Fruit fly (Drosophila melanogaster): Measurements from ENCODE around the gene CG8750.

Gene CG8750

dm6 chr3L:13862403-13862802 is 19.6 kb upstream of the CG8750 start (continued):
- TF ChIP-seq CG1832 (GFP tag; optimal IDR thresholded peaks at IDR 0.05) (peak; percentile 31), sob (GFP tag; IDR thresholded peaks at IDR 0.05) (peak; percentile 97), Usf (GFP tag; optimal IDR thresholded peaks at IDR 0.05) (peak; percentile 64), ranshi (GFP tag; IDR thresholded peaks at IDR 0.05) (peak; percentile 74), CG2202 (tag; optimal IDR thresholded peaks at IDR 0.05) (no peak), CG3407 (GFP tag; optimal IDR thresholded peaks at IDR 0.05) (peak; percentile 54), CG9876 (GFP tag; optimal IDR thresholded peaks at IDR 0.05) (peak; percentile 72), CG8281 (tag; optimal IDR thresholded peaks at IDR 0.05) (peak; percentile 61), CoRest (tag; optimal IDR thresholded peaks at IDR 0.05) (peak; percentile 84), Atf6 (GFP tag; IDR thresholded peaks at IDR 0.05) (peak; percentile 91), GATAe (GFP tag; conservative IDR thresholded peaks at IDR 0.05) (peak; percentile 93), H2.0 (GFP tag; IDR thresholded peaks at IDR 0.05) (peak; percentile 95), toy (GFP tag; IDR thresholded peaks at IDR 0.05) (peak; percentile 83; the same call in 1 of the 2 replicates), CG4820 (GFP tag; optimal IDR thresholded peaks at IDR 0.05) (no peak), Hey (tag; optimal IDR thresholded peaks at IDR 0.05) (peak; percentile 80), Camta (GFP tag; optimal IDR thresholded peaks at IDR 0.05) (peak; percentile 76), fd64A (GFP tag; optimal IDR thresholded peaks at IDR 0.05) (peak; percentile 11), Bteb2 (GFP tag; optimal IDR thresholded peaks at IDR 0.05) (peak; percentile 67), CG2116 (GFP tag; optimal IDR thresholded peaks at IDR 0.05) (no peak), ken (GFP tag; IDR thresholded peaks at IDR 0.05) (peak; percentile 97), CG12299 (tag; optimal IDR thresholded peaks at IDR 0.05) (peak; percentile 58), BtbVII (GFP tag; optimal IDR thresholded peaks at IDR 0.05) (no peak), CG8089 (GFP tag; optimal IDR thresholded peaks at IDR 0.05) (peak; percentile 76), CG33213 (GFP tag; optimal IDR thresholded peaks at IDR 0.05) (no peak), wdn (GFP tag; IDR thresholded peaks at IDR 0.05) (peak; percentile 92), CG10543 (GFP tag; optimal IDR thresholded peaks at IDR 0.05) (no peak), Poxn (GFP tag; IDR thresholded peaks at IDR 0.05) (peak; percentile 69; the same call in 1 of the 2 replicates), CG2199 (GFP tag; IDR thresholded peaks at IDR 0.05) (no peak), trh (GFP tag; optimal IDR thresholded peaks at IDR 0.05) (peak; percentile 47), Trl (optimal IDR thresholded peaks at IDR 0.05) (no peak), Trl (GFP tag; optimal IDR thresholded peaks at IDR 0.05) (peak; percentile 82), CG12769 (tag; optimal IDR thresholded peaks at IDR 0.05) (peak; percentile 98), Ssrp (tag; optimal IDR thresholded peaks at IDR 0.05) (peak; percentile 58), CHES-1-like (GFP tag; optimal IDR thresholded peaks at IDR 0.05) (peak; percentile 87), CG3065 (GFP tag; optimal IDR thresholded peaks at IDR 0.05) (peak; percentile 56), HmgZ (tag; optimal IDR thresholded peaks at IDR 0.05) (peak; percentile 93), dm (GFP tag; optimal IDR thresholded peaks at IDR 0.05) (peak; percentile 74), TFAM (GFP tag; optimal IDR thresholded peaks at IDR 0.05) (no peak), PHDP (tag; optimal IDR thresholded peaks at IDR 0.05) (no peak), CG14014 (GFP tag; IDR thresholded peaks at IDR 0.05) (peak; percentile 96), Max (GFP tag; optimal IDR thresholded peaks at IDR 0.05) (no peak), Atf-2 (GFP tag; optimal IDR thresholded peaks at IDR 0.05) (peak; percentile 83), Ptx1 (GFP tag; IDR thresholded peaks at IDR 0.05) (no peak; the same call in none of the 2 replicates), gro (GFP tag; optimal IDR thresholded peaks at IDR 0.05) (no peak), usp (GFP tag; optimal IDR thresholded peaks at IDR 0.05) (no peak), bcd (GFP tag; optimal IDR thresholded peaks at IDR 0.05) (peak; percentile 69), CG14050 (GFP tag; IDR thresholded peaks at IDR 0.05) (peak; percentile 85), CG9817 (tag; optimal IDR thresholded peaks at IDR 0.05) (peak; percentile 92), Optix (GFP tag; IDR thresholded peaks at IDR 0.05) (peak; percentile 93), her (GFP tag; optimal IDR thresholded peaks at IDR 0.05) (peak; percentile 91), insv (GFP tag; optimal IDR thresholded peaks at IDR 0.05) (no peak), HLH54F (GFP tag; optimal IDR thresholded peaks at IDR 0.05) (peak; percentile 89), pb (GFP tag; optimal IDR thresholded peaks at IDR 0.05) (no peak)

All from whole organism, embryonic.